Worm (Caenorhabditis elegans) whole organism, L2 larva: ENCODE results near the gene ZK1307.2.

Source experiments
- lin-39 ChIP-seq: fragments of 150-350 bp; optimal IDR thresholded peaks from 2 replicates; lab custom pipeline; 2014; ENCODE audit warnings: missing biosample characterization, missing genetic modification reagents, missing genetic modification characterization
- nhr-129 ChIP-seq: fragments of 150-350 bp; optimal IDR thresholded peaks from 2 replicates; lab custom pipeline; 2014; ENCODE audit warnings: missing biosample characterization, missing genetic modification characterization
- nhr-25 ChIP-seq: fragments of 150-350 bp; sonication (generic microtip); optimal IDR thresholded peaks from 3 replicates; lab custom pipeline; 2014; ENCODE audit warnings: missing biosample characterization, missing genetic modification characterization
- unc-62 ChIP-seq: fragments of 150-350 bp; optimal IDR thresholded peaks from 2 replicates; lab custom pipeline; 2014; ENCODE audit warnings: missing biosample characterization, missing genetic modification reagents, missing genetic modification characterization

ce11 chrII:9605954-9606353, 47.8 kb downstream of the ZK1307.2 start:
- TF ChIP-seq nhr-129 (no peak), nhr-25 (tag; lab: Kevin White, UChicago) (peak; percentile 57), lin-39 (tag; lab: Kevin White, UChicago) (no peak), unc-62 (GFP tag; lab: Kevin White, UChicago) (no peak)
